Fruit fly (Drosophila melanogaster): Measurements from ENCODE around the gene Nup133.
A peak's percentile ranks its signal among the peaks of the same experiment; 100 is the strongest.

The Nup133 gene

DNA sequence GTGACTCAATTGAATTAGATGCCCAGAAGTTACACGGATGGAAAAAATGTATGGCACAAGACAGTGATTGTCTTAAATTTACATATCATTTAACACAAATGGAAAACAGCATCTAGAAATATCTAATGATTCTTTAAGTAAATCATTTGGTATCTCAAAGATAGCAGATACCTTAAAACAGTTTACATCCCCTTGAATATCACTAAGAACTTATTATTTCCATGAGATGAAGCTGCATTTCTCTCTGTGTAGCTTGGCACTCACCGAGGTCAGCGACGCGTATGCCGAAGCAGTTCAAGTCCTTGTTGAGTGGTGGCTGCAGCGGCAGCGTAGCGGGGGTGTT, 29.2 kb downstream of the Nup133 start (continued):
- TF ChIP-seq CG4820 (GFP tag; optimal IDR thresholded peaks at IDR 0.05) (no peak), bigmax (GFP tag; optimal IDR thresholded peaks at IDR 0.05) (no peak), toy (GFP tag; IDR thresholded peaks at IDR 0.05) (no peak), zfh2 (GFP tag; optimal IDR thresholded peaks at IDR 0.05) (no peak), CG6272 (GFP tag; IDR thresholded peaks at IDR 0.05) (no peak), CG10366 (GFP tag; IDR thresholded peaks at IDR 0.05) (no peak; the same call in 1 of the 2 replicates), CG14014 (GFP tag; IDR thresholded peaks at IDR 0.05) (no peak), CG17385 (GFP tag; optimal IDR thresholded peaks at IDR 0.05) (no peak), fd102C (GFP tag; optimal IDR thresholded peaks at IDR 0.05) (no peak), bsh (GFP tag; optimal IDR thresholded peaks at IDR 0.05) (peak in 1 of 2 experiments; percentile 48), CG12236 (GFP tag; optimal IDR thresholded peaks at IDR 0.05) (no peak), CG17829 (tag; optimal IDR thresholded peaks at IDR 0.05) (peak; percentile 47), cwo (GFP tag; optimal IDR thresholded peaks at IDR 0.05) (no peak), Fer2 (tag; optimal IDR thresholded peaks at IDR 0.05) (no peak), CG11696 (GFP tag; IDR thresholded peaks at IDR 0.05) (no peak), sisA (GFP tag; IDR thresholded peaks at IDR 0.05) (peak; percentile 44; the same call in 1 of the 2 replicates), sob (GFP tag; IDR thresholded peaks at IDR 0.05) (no peak), fru (optimal IDR thresholded peaks at IDR 0.05) (no peak), run (tag; optimal IDR thresholded peaks at IDR 0.05) (no peak), CG33213 (GFP tag; optimal IDR thresholded peaks at IDR 0.05) (no peak), tup (GFP tag; optimal IDR thresholded peaks at IDR 0.05) (no peak), hb (GFP tag; IDR thresholded peaks at IDR 0.05; ENCODE audit: partially characterized antibody) (no peak), CG12104 (GFP tag; optimal IDR thresholded peaks at IDR 0.05) (no peak), croc (GFP tag; conservative IDR thresholded peaks at IDR 0.05) (no peak), Six4 (GFP tag; optimal IDR thresholded peaks at IDR 0.05) (no peak), CG15011 (GFP tag; optimal IDR thresholded peaks at IDR 0.05) (no peak), CG1832 (GFP tag; optimal IDR thresholded peaks at IDR 0.05) (no peak), CG10431 (GFP tag; optimal IDR thresholded peaks at IDR 0.05) (no peak), CG9437 (GFP tag; optimal IDR thresholded peaks at IDR 0.05) (no peak), p53 (GFP tag; optimal IDR thresholded peaks at IDR 0.05) (no peak), CG15073 (GFP tag; optimal IDR thresholded peaks at IDR 0.05) (no peak), Hey (tag; optimal IDR thresholded peaks at IDR 0.05) (no peak), amos (GFP tag; IDR thresholded peaks at IDR 0.05; ENCODE audit: partially characterized antibody) (no peak), corto (GFP tag; optimal IDR thresholded peaks at IDR 0.05) (no peak), CG6791 (GFP tag; IDR thresholded peaks at IDR 0.05; ENCODE audit: partially characterized antibody) (no peak), CG8281 (tag; optimal IDR thresholded peaks at IDR 0.05) (no peak), dati (GFP tag; IDR thresholded peaks at IDR 0.05) (no peak), sr (GFP tag; IDR thresholded peaks at IDR 0.05) (no peak), CG6854 (GFP tag; optimal IDR thresholded peaks at IDR 0.05) (no peak), CG11456 (GFP tag; IDR thresholded peaks at IDR 0.05) (no peak), CG4424 (GFP tag; optimal IDR thresholded peaks at IDR 0.05) (peak; percentile 19), CG10979 (tag; optimal IDR thresholded peaks at IDR 0.05) (peak; percentile 64), HLH4C (GFP tag; IDR thresholded peaks at IDR 0.05; ENCODE audit: partially characterized antibody) (no peak), gfzf (GFP tag; optimal IDR thresholded peaks at IDR 0.05) (no peak), Med (GFP tag) (no peak), CG18476 (GFP tag; optimal IDR thresholded peaks at IDR 0.05) (no peak), her (GFP tag; optimal IDR thresholded peaks at IDR 0.05) (no peak), BEAF-32 (GFP tag; optimal IDR thresholded peaks at IDR 0.05) (no peak), HLHmδ (GFP tag; optimal IDR thresholded peaks at IDR 0.05) (no peak), Aef1 (GFP tag; IDR thresholded peaks at IDR 0.05) (no peak), kay (GFP tag; optimal IDR thresholded peaks at IDR 0.05) (no peak), HLH54F (GFP tag; optimal IDR thresholded peaks at IDR 0.05) (no peak)
